Fruit fly (Drosophila melanogaster): Measurements from ENCODE around the gene pcx.

Gene pcx

DNA sequence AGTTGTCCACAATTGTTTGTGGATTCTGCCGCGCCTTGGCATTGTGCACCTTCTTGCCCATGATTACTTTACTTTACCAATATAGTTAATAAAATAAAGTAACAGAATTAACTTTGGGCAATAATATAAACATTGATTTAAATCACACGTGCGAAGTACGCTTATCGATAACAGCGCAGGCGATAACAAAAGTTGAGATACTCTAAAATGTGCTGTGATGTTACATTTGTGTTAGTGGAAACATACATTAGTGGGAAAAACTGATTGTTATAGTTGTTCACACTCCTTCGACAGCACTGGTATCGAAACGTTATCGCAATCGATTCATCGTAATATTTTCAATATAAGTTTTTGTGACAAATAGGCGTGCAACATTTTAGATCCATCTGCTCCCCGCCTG lies 16.7 kb downstream of the pcx start, which contains the start of gene kz (continued):
- TF ChIP-seq Gug (GFP tag; IDR thresholded peaks at IDR 0.05) (no peak), Side (GFP tag; optimal IDR thresholded peaks at IDR 0.05) (no peak), tgo (GFP tag; IDR thresholded peaks at IDR 0.05) (no peak), CG9437 (GFP tag; optimal IDR thresholded peaks at IDR 0.05) (peak; percentile 51), Sry-β (GFP tag; optimal IDR thresholded peaks at IDR 0.05) (no peak), Sox102F (GFP tag; optimal IDR thresholded peaks at IDR 0.05) (no peak), HLH4C (GFP tag; IDR thresholded peaks at IDR 0.05; ENCODE audit: partially characterized antibody) (peak; percentile 99), nerfin-2 (GFP tag; IDR thresholded peaks at IDR 0.05; ENCODE audit: partially characterized antibody) (peak; percentile 100), CG17385 (GFP tag; optimal IDR thresholded peaks at IDR 0.05) (no peak), CG10979 (tag; optimal IDR thresholded peaks at IDR 0.05) (no peak), h (optimal IDR thresholded peaks at IDR 0.05) (no peak), Xrp1 (GFP tag; IDR thresholded peaks at IDR 0.05) (no peak), phol (tag; optimal IDR thresholded peaks at IDR 0.05) (peak; percentile 34), gcm2 (GFP tag; optimal IDR thresholded peaks at IDR 0.05) (no peak), Asciz (GFP tag; optimal IDR thresholded peaks at IDR 0.05) (no peak), CG8281 (tag; optimal IDR thresholded peaks at IDR 0.05) (no peak), hkb (optimal IDR thresholded peaks at IDR 0.05) (no peak), hkb (GFP tag; IDR thresholded peaks at IDR 0.05) (no peak), exex (tag; optimal IDR thresholded peaks at IDR 0.05) (no peak), zen2 (GFP tag; IDR thresholded peaks at IDR 0.05; ENCODE audit: partially characterized antibody) (peak; percentile 88), Abd-B (GFP tag; optimal IDR thresholded peaks at IDR 0.05) (no peak), Rx (GFP tag; IDR thresholded peaks at IDR 0.05) (no peak), oc (tag; optimal IDR thresholded peaks at IDR 0.05) (no peak), CG7372 (GFP tag; IDR thresholded peaks at IDR 0.05) (no peak), eyg (GFP tag; optimal IDR thresholded peaks at IDR 0.05) (no peak), MTF-1 (GFP tag; optimal IDR thresholded peaks at IDR 0.05; ENCODE audit: borderline replicate concordance) (no peak), Dip2 (GFP tag; IDR thresholded peaks at IDR 0.05) (no peak), chinmo (GFP tag; IDR thresholded peaks at IDR 0.05; ENCODE audit: partially characterized antibody) (peak; percentile 97), CG12391 (tag; optimal IDR thresholded peaks at IDR 0.05) (no peak), Pdp1 (GFP tag; optimal IDR thresholded peaks at IDR 0.05) (no peak), CG11398 (GFP tag; optimal IDR thresholded peaks at IDR 0.05) (no peak), Med (GFP tag) (peak; percentile 77), NC2β (GFP tag; optimal IDR thresholded peaks at IDR 0.05) (no peak), CG18599 (GFP tag; optimal IDR thresholded peaks at IDR 0.05) (no peak), CG1602 (GFP tag; optimal IDR thresholded peaks at IDR 0.05) (no peak), sisA (GFP tag; IDR thresholded peaks at IDR 0.05) (no peak), Ptx1 (GFP tag; IDR thresholded peaks at IDR 0.05) (no peak), CG10147 (GFP tag; optimal IDR thresholded peaks at IDR 0.05) (no peak), CG5180 (GFP tag; optimal IDR thresholded peaks at IDR 0.05) (no peak), CG14050 (GFP tag; IDR thresholded peaks at IDR 0.05) (no peak), CG3163 (GFP tag; optimal IDR thresholded peaks at IDR 0.05) (no peak), CG4282 (GFP tag; optimal IDR thresholded peaks at IDR 0.05) (no peak), CG8290 (GFP tag; optimal IDR thresholded peaks at IDR 0.05) (no peak), CG8290 (tag; optimal IDR thresholded peaks at IDR 0.05) (no peak), CG10462 (GFP tag; optimal IDR thresholded peaks at IDR 0.05) (no peak), ERR (GFP tag; optimal IDR thresholded peaks at IDR 0.05) (no peak), CG9727 (GFP tag; optimal IDR thresholded peaks at IDR 0.05) (no peak), CG7357 (GFP tag; IDR thresholded peaks at IDR 0.05) (peak; percentile 100), wor (GFP tag; IDR thresholded peaks at IDR 0.05) (no peak), mirr (GFP tag; optimal IDR thresholded peaks at IDR 0.05) (no peak), lilli (GFP tag; optimal IDR thresholded peaks at IDR 0.05) (no peak), CG17568 (GFP tag; optimal IDR thresholded peaks at IDR 0.05) (no peak)
